Worm (Caenorhabditis elegans): ENCODE results near the gene srbc-56.

srbc-56 gene

DNA sequence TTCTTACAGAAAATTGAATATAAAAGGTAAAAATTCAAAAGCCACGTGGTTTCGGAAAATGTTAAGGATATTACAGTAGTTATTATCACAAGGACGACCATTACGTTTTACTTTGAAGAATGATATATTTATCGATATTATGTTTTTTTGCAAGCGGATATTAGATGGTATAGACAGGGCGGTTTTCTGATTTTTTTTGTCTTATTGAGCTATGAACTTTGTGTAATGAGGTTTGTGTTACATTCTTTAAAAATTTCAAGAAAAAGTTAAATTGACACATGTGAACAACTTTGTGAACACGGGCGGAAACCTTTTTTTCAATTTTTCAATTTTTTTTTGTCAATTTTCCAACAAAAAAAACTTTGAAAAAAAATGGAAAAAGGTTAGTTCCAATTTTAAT, 6.6 kb downstream of the srbc-56 start, which contains the start of gene srbc-50:
Gene srbc-50 (minus strand): TSS at position 101 of the 400 bp plus-strand sequence.
- TF ChIP-seq nhr-25 (tag; optimal IDR thresholded peaks at IDR 0.05) (no peak), hmg-11 (tag; optimal IDR thresholded peaks at IDR 0.05) (no peak), jun-1 (tag; optimal IDR thresholded peaks at IDR 0.05) (no peak), ceh-82 (tag; optimal IDR thresholded peaks at IDR 0.05) (no peak), nhr-67 (tag; optimal IDR thresholded peaks at IDR 0.05) (no peak), lin-39 (tag; optimal IDR thresholded peaks at IDR 0.05) (no peak)

DNA sequence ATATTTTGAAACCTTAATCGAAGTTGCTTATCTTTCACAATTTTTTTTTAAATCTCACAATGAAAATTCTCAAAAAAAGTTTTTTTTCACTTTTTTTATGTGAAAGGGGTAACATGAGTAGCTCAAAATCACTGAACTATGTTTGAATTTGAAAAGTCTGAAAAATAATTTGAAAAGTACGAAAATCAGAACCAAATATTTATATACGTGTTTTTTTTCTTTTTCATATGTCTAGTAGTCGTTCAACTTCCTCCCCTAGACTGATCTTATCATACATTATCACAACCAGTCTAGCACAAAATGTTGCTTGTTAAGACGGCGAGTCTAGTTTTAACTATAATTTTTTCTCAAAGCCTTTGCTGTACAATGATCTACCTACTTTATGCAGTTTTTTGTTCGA, 10.1 kb downstream of the srbc-56 start, which contains the start of gene srbc-49:
Gene srbc-49 (plus strand): TSS at position 301 of the 400 bp plus-strand sequence.
- TF ChIP-seq nhr-237 (tag; optimal IDR thresholded peaks at IDR 0.05) (no peak), pqm-1 (tag; optimal IDR thresholded peaks at IDR 0.05) (no peak), egl-27 (tag; optimal IDR thresholded peaks at IDR 0.05) (no peak), zag-1 (tag; optimal IDR thresholded peaks at IDR 0.05) (no peak), nfya-1 (tag; optimal IDR thresholded peaks at IDR 0.05; ENCODE audit: insufficient read depth) (no peak), daf-12 (tag; optimal IDR thresholded peaks at IDR 0.05) (no peak), ztf-4 (tag; optimal IDR thresholded peaks at IDR 0.05) (no peak), egl-5 (tag; optimal IDR thresholded peaks at IDR 0.05) (no peak), unc-62 (GFP tag; optimal IDR thresholded peaks at IDR 0.05) (no peak), ceh-9 (tag; optimal IDR thresholded peaks at IDR 0.05) (no peak), elt-2 (tag; optimal IDR thresholded peaks at IDR 0.05) (no peak), jun-1 (tag; optimal IDR thresholded peaks at IDR 0.05) (no peak), elt-3 (tag; optimal IDR thresholded peaks at IDR 0.05) (no peak), fkh-2 (tag; optimal IDR thresholded peaks at IDR 0.05) (no peak)

DNA sequence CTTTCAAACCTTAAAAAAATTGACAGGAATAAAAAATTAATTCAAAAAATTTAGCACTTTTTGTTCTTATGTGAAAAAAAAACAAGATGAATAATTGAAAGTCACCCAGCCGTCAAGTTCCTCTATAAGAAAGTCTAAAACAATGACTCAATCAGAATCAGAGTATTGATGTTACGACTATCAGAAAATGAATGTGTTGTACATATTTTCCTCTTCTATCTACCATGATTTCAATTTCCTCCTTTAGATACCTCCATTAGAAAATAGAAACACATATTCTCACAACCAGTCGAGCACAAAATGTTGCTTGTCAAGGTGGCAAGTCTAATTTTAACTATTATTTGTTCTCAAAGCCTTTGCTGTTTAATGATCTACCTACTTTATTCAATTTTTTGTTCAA, 11.5 kb downstream of the srbc-56 start, which contains the start of gene srbc-48:
Gene srbc-48 (plus strand): TSS at position 301 of the 400 bp plus-strand sequence.
- TF ChIP-seq egl-27 (tag; optimal IDR thresholded peaks at IDR 0.05) (no peak), jun-1 (tag; optimal IDR thresholded peaks at IDR 0.05) (no peak), fkh-2 (tag; optimal IDR thresholded peaks at IDR 0.05) (no peak), mdl-1 (tag; optimal IDR thresholded peaks at IDR 0.05) (no peak), zag-1 (tag; optimal IDR thresholded peaks at IDR 0.05) (no peak), ceh-82 (tag; optimal IDR thresholded peaks at IDR 0.05) (no peak), ZK546.5 (tag; optimal IDR thresholded peaks at IDR 0.05) (no peak), ceh-28 (tag; optimal IDR thresholded peaks at IDR 0.05) (no peak), nhr-11 (tag; optimal IDR thresholded peaks at IDR 0.05) (no peak), lin-15B (tag; optimal IDR thresholded peaks at IDR 0.05) (no peak)

DNA sequence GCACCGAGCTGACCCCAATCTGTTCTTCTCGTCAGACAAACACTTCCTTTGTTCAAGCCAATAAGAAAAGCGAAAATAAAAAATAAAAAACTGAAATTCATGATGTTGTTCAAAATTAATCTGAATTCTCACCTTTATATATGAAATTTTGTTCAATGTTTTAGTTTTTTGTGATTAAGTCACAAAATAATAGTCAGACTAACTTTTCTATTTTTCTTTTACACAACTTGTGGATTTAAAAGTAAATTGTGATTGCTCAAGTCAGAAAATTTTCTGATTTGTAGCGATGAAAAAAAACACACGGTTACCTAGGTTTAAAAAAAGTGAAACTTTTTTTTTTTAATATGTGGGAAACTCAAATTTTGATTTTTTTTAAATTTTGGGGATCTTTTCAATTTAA, 13.7 kb downstream of the srbc-56 start, which contains the start of gene abf-3:
Gene abf-3 (minus strand): TSS at position 101 of the 400 bp plus-strand sequence.
- TF ChIP-seq nhr-25 (tag; optimal IDR thresholded peaks at IDR 0.05) = no peak
- TF ChIP-seq elt-2 (tag; optimal IDR thresholded peaks at IDR 0.05) = no peak
- no peak for TF ChIP-seq egl-27 (tag; optimal IDR thresholded peaks at IDR 0.05)
- no peak for TF ChIP-seq fkh-10 (GFP tag; optimal IDR thresholded peaks at IDR 0.05)
- no peak for TF ChIP-seq nhr-12 (tag; optimal IDR thresholded peaks at IDR 0.05)
- TF ChIP-seq lin-15B (tag; optimal IDR thresholded peaks at IDR 0.05) = no peak
- TF ChIP-seq nhr-28 (tag; optimal IDR thresholded peaks at IDR 0.05) = no peak
- no peak for TF ChIP-seq R02D3.7 (tag; optimal IDR thresholded peaks at IDR 0.05)
- TF ChIP-seq ama-1 (optimal IDR thresholded peaks at IDR 0.05) = no peak
- no peak for TF ChIP-seq nhr-67 (tag; optimal IDR thresholded peaks at IDR 0.05)
- TF ChIP-seq ceh-16 (tag; optimal IDR thresholded peaks at IDR 0.05) = no peak
- TF ChIP-seq pqm-1 (tag; optimal IDR thresholded peaks at IDR 0.05) = no peak
- no peak for TF ChIP-seq nhr-23 (tag; optimal IDR thresholded peaks at IDR 0.05)
- TF ChIP-seq ztf-11 (tag; optimal IDR thresholded peaks at IDR 0.05) = no peak
- TF ChIP-seq sea-2 (GFP tag; optimal IDR thresholded peaks at IDR 0.05) = no peak
- no peak for TF ChIP-seq tbx-2 (tag; optimal IDR thresholded peaks at IDR 0.05)

DNA sequence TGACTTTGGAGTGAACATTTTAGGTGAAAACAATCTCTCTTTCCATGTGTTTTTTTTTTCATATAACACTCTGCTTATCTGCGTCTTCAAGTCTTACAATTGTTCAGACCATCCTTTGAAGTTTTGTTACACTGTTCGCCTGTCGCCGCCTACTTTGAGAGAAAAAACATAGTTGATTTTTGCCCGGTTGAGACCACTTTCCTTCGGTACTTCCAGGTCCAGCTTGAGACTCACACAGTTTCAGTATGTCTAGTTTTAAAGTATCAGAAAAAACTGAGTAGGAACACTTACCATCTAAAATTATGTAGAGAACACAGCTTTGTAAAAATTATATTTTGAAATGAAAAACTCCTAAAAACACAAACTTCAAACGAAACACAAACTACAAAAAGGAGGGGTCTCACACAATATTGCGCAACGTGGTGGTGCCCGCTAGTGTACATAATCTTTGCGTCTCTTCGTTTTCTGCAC, 15.5 kb downstream of the srbc-56 start, which contains the start of the genes fbxa-69 and F54B8.4:
Gene fbxa-69 (minus strand): TSS at position 10 of the 471 bp plus-strand sequence.
Gene F54B8.4 (plus strand): TSS at position 421 of the 471 bp plus-strand sequence.
- TF ChIP-seq snpc-4 (tag; optimal IDR thresholded peaks at IDR 0.05) = no peak
- TF ChIP-seq ceh-28 (tag; optimal IDR thresholded peaks at IDR 0.05) = no peak
- TF ChIP-seq fkh-10 (GFP tag; optimal IDR thresholded peaks at IDR 0.05) = no peak
- no peak for TF ChIP-seq lin-39 (tag; optimal IDR thresholded peaks at IDR 0.05)
- TF ChIP-seq unc-39 (tag; optimal IDR thresholded peaks at IDR 0.05) = no peak
